Worm (Caenorhabditis elegans): ENCODE measurements around the gene F13B6.2.
A peak's percentile ranks its signal among the peaks of the same experiment; 100 is the strongest.

Gene F13B6.2

ce11 chrIV:7507305-7507704 is 47.2 kb upstream of the F13B6.2 start:
- TF ChIP-seq eor-1 (tag; optimal IDR thresholded peaks at IDR 0.05) (no peak), tbx-2 (tag; optimal IDR thresholded peaks at IDR 0.05) (no peak), pqm-1 (tag; optimal IDR thresholded peaks at IDR 0.05) (no peak), nfya-1 (tag; optimal IDR thresholded peaks at IDR 0.05; ENCODE audit: insufficient read depth) (no peak), skn-1 (tag; optimal IDR thresholded peaks at IDR 0.05) (no peak), unc-39 (tag; optimal IDR thresholded peaks at IDR 0.05) (no peak), egl-27 (tag; optimal IDR thresholded peaks at IDR 0.05) (no peak), nhr-67 (tag; optimal IDR thresholded peaks at IDR 0.05) (no peak), ama-1 (optimal IDR thresholded peaks at IDR 0.05) (peak; percentile 83), snpc-4 (tag; optimal IDR thresholded peaks at IDR 0.05) (no peak), nhr-25 (tag; optimal IDR thresholded peaks at IDR 0.05) (peak; percentile 33), ztf-4 (tag; optimal IDR thresholded peaks at IDR 0.05) (no peak), ceh-9 (tag; optimal IDR thresholded peaks at IDR 0.05) (no peak), elt-2 (tag; optimal IDR thresholded peaks at IDR 0.05) (peak; percentile 37), fos-1 (tag; optimal IDR thresholded peaks at IDR 0.05) (no peak), elt-1 (tag; optimal IDR thresholded peaks at IDR 0.05) (no peak), lin-15B (tag; optimal IDR thresholded peaks at IDR 0.05) (peak; percentile 23), nhr-11 (tag; optimal IDR thresholded peaks at IDR 0.05) (no peak), fkh-2 (tag; optimal IDR thresholded peaks at IDR 0.05) (no peak), nhr-23 (tag; optimal IDR thresholded peaks at IDR 0.05) (peak; percentile 29), pha-4 (tag; optimal IDR thresholded peaks at IDR 0.05) (peak; percentile 66), nhr-43 (tag; optimal IDR thresholded peaks at IDR 0.05; ENCODE audit: poor library complexity, severe bottlenecking) (peak; percentile 52), mml-1 (tag; optimal IDR thresholded peaks at IDR 0.05) (no peak), ztf-11 (tag; optimal IDR thresholded peaks at IDR 0.05) (no peak), elt-3 (tag; optimal IDR thresholded peaks at IDR 0.05) (no peak)

ce11 chrIV:7506711-7507110 is 46.6 kb upstream of the F13B6.2 start:
- TF ChIP-seq nhr-77 (tag; optimal IDR thresholded peaks at IDR 0.05) (no peak), nhr-76 (tag; optimal IDR thresholded peaks at IDR 0.05) (no peak), nhr-237 (tag; optimal IDR thresholded peaks at IDR 0.05) (no peak), egl-5 (tag; optimal IDR thresholded peaks at IDR 0.05) (no peak), fkh-10 (GFP tag; optimal IDR thresholded peaks at IDR 0.05) (no peak), fos-1 (tag; optimal IDR thresholded peaks at IDR 0.05) (no peak), egl-27 (tag; optimal IDR thresholded peaks at IDR 0.05) (no peak), skn-1 (tag; optimal IDR thresholded peaks at IDR 0.05) (no peak), unc-62 (GFP tag; optimal IDR thresholded peaks at IDR 0.05) (no peak), ztf-11 (tag; optimal IDR thresholded peaks at IDR 0.05) (no peak), tbx-2 (tag; optimal IDR thresholded peaks at IDR 0.05) (no peak), ztf-4 (tag; optimal IDR thresholded peaks at IDR 0.05) (no peak)

ce11 chrIV:7505866-7506488 is 45.9 kb upstream of the F13B6.2 start:
- TF ChIP-seq nhr-28 (tag; optimal IDR thresholded peaks at IDR 0.05), result no peak
- no peak for TF ChIP-seq mml-1 (tag; optimal IDR thresholded peaks at IDR 0.05)
- no peak for TF ChIP-seq nhr-67 (tag; optimal IDR thresholded peaks at IDR 0.05)
- TF ChIP-seq ama-1 (optimal IDR thresholded peaks at IDR 0.05), result peak; percentile 95
- no peak for TF ChIP-seq lin-15B (tag; optimal IDR thresholded peaks at IDR 0.05)
- peak; percentile 44 for TF ChIP-seq aly-2 (tag; optimal IDR thresholded peaks at IDR 0.05)
- peak; percentile 48 for TF ChIP-seq lsy-12 (tag; optimal IDR thresholded peaks at IDR 0.05)
- TF ChIP-seq lin-39 (tag; optimal IDR thresholded peaks at IDR 0.05), result peak; percentile 25
- peak; percentile 65 for TF ChIP-seq pha-4 (tag; optimal IDR thresholded peaks at IDR 0.05)
- TF ChIP-seq egl-5 (tag; optimal IDR thresholded peaks at IDR 0.05), result no peak
- TF ChIP-seq zag-1 (tag; optimal IDR thresholded peaks at IDR 0.05), result no peak
- TF ChIP-seq nhr-23 (tag; optimal IDR thresholded peaks at IDR 0.05), result no peak
- TF ChIP-seq nhr-77 (tag; optimal IDR thresholded peaks at IDR 0.05), result no peak
- TF ChIP-seq nhr-12 (tag; optimal IDR thresholded peaks at IDR 0.05), result no peak
- TF ChIP-seq elt-3 (tag; optimal IDR thresholded peaks at IDR 0.05), result no peak
- TF ChIP-seq R02D3.7 (tag; optimal IDR thresholded peaks at IDR 0.05), result peak; percentile 30
- TF ChIP-seq elt-2 (tag; optimal IDR thresholded peaks at IDR 0.05), result peak; percentile 38
- no peak for TF ChIP-seq nhr-76 (tag; optimal IDR thresholded peaks at IDR 0.05)
- TF ChIP-seq unc-39 (tag; optimal IDR thresholded peaks at IDR 0.05), result no peak
- TF ChIP-seq nfya-1 (tag; optimal IDR thresholded peaks at IDR 0.05; ENCODE audit: insufficient read depth), result no peak
- no peak for TF ChIP-seq ztf-11 (tag; optimal IDR thresholded peaks at IDR 0.05)
- TF ChIP-seq nhr-43 (tag; optimal IDR thresholded peaks at IDR 0.05; ENCODE audit: poor library complexity, severe bottlenecking), result peak; percentile 54
- no peak for TF ChIP-seq fkh-2 (tag; optimal IDR thresholded peaks at IDR 0.05)
- TF ChIP-seq tbx-2 (tag; optimal IDR thresholded peaks at IDR 0.05), result no peak
- no peak for TF ChIP-seq fkh-10 (GFP tag; optimal IDR thresholded peaks at IDR 0.05)
- TF ChIP-seq ZK546.5 (tag; optimal IDR thresholded peaks at IDR 0.05), result no peak
- no peak for TF ChIP-seq nhr-237 (tag; optimal IDR thresholded peaks at IDR 0.05)
- no peak for TF ChIP-seq nhr-25 (tag; optimal IDR thresholded peaks at IDR 0.05)
- no peak for TF ChIP-seq ceh-9 (tag; optimal IDR thresholded peaks at IDR 0.05)
- peak; percentile 4 for TF ChIP-seq pqm-1 (tag; optimal IDR thresholded peaks at IDR 0.05)
- TF ChIP-seq ceh-82 (tag; optimal IDR thresholded peaks at IDR 0.05), result no peak
- TF ChIP-seq fos-1 (tag; optimal IDR thresholded peaks at IDR 0.05), result no peak
- TF ChIP-seq nhr-11 (tag; optimal IDR thresholded peaks at IDR 0.05), result no peak
- no peak for TF ChIP-seq jun-1 (tag; optimal IDR thresholded peaks at IDR 0.05)
- no peak for TF ChIP-seq unc-62 (GFP tag; optimal IDR thresholded peaks at IDR 0.05)
